Worm (Caenorhabditis elegans) whole organism, L3 larva: ENCODE data around the gene ubc-22.
A peak's percentile ranks its signal among the peaks of the same experiment; 100 is the strongest.

Experiments
- aly-2 ChIP-seq: fragments of 150-350 bp; optimal IDR thresholded peaks from 2 replicates; lab custom pipeline; 2014; ENCODE audit warnings: missing biosample characterization, missing genetic modification characterization
- ceh-16 ChIP-seq: sonication (generic microtip); optimal IDR thresholded peaks from 2 replicates; lab custom pipeline; 2017; ENCODE audit warnings: missing biosample characterization, missing genetic modification characterization
- ceh-28 ChIP-seq: fragments of 150-350 bp; optimal IDR thresholded peaks from 2 replicates; lab custom pipeline; 2014; ENCODE audit warnings: missing biosample characterization, missing genetic modification reagents, missing genetic modification characterization
- ceh-9 ChIP-seq: sonication (generic microtip); optimal IDR thresholded peaks from 2 replicates; lab custom pipeline; 2018; ENCODE audit warnings: missing biosample characterization, missing genetic modification characterization
- daf-12 ChIP-seq: fragments of 150-350 bp; optimal IDR thresholded peaks from 2 replicates; lab custom pipeline; 2014; ENCODE audit warnings: missing biosample characterization, missing genetic modification reagents, missing genetic modification characterization
- egl-27 ChIP-seq: sonication (generic microtip); optimal IDR thresholded peaks from 4 replicates; lab custom pipeline; 2017; ENCODE audit warnings: missing biosample characterization, missing genetic modification reagents, missing genetic modification characterization
- elt-1 ChIP-seq: fragments of 150-350 bp; optimal IDR thresholded peaks from 2 replicates; lab custom pipeline; 2014; ENCODE audit warnings: missing biosample characterization, missing genetic modification characterization
- elt-2 ChIP-seq: sonication (generic microtip); optimal IDR thresholded peaks from 2 replicates; lab custom pipeline; 2016; ENCODE audit warnings: missing genetic modification reagents, mild to moderate bottlenecking, missing genetic modification characterization, missing compliant biosample characterization
- elt-3 ChIP-seq, 3 experiments: fragments of 150-350 bp in 1 of 3; sonication (generic microtip) in 2 of 3; optimal IDR thresholded peaks; 2 replicates in 2 of 3; 4 replicates in 1 of 3; lab custom pipeline; 2014 to 2017; ENCODE audit warnings: missing biosample characterization in 3 of 3, missing genetic modification characterization in 3 of 3
- eor-1 ChIP-seq, 2 experiments: fragments of 150-350 bp; optimal IDR thresholded peaks; 2 replicates each; lab custom pipeline; 2014 to 2018; ENCODE audit warnings: missing biosample characterization in 2 of 2, missing genetic modification characterization in 2 of 2
- fkh-10 ChIP-seq: sonication (generic microtip); optimal IDR thresholded peaks from 2 replicates; lab custom pipeline; 2017; ENCODE audit warnings: missing biosample characterization, missing genetic modification reagents, missing genetic modification characterization
- fkh-2 ChIP-seq: fragments of 150-350 bp; optimal IDR thresholded peaks from 2 replicates; lab custom pipeline; 2014; ENCODE audit warnings: missing biosample characterization, missing genetic modification reagents, missing genetic modification characterization
- jun-1 ChIP-seq: fragments of 150-350 bp; optimal IDR thresholded peaks from 2 replicates; lab custom pipeline; 2014; ENCODE audit warnings: missing biosample characterization, missing genetic modification reagents, missing genetic modification characterization
- lin-15B ChIP-seq: fragments of 150-350 bp; optimal IDR thresholded peaks from 2 replicates; lab custom pipeline; 2014; ENCODE audit warnings: missing biosample characterization, missing genetic modification characterization
- mml-1 ChIP-seq: fragments of 150-350 bp; sonication (generic microtip); optimal IDR thresholded peaks from 3 replicates; lab custom pipeline; 2014; ENCODE audit warnings: missing biosample characterization, missing genetic modification characterization
- nhr-12 ChIP-seq: fragments of 150-350 bp; optimal IDR thresholded peaks from 2 replicates; lab custom pipeline; 2014; ENCODE audit warnings: missing biosample characterization, missing genetic modification characterization
- nhr-23 ChIP-seq: fragments of 150-350 bp; optimal IDR thresholded peaks from 2 replicates; lab custom pipeline; 2014; ENCODE audit warnings: missing biosample characterization, missing genetic modification reagents, missing genetic modification characterization
- nhr-237 ChIP-seq: fragments of 150-350 bp; optimal IDR thresholded peaks from 2 replicates; lab custom pipeline; 2014; ENCODE audit warnings: missing biosample characterization, missing genetic modification characterization
- nhr-25 ChIP-seq: sonication (generic microtip); optimal IDR thresholded peaks from 2 replicates; lab custom pipeline; 2017; ENCODE audit warnings: missing biosample characterization, missing genetic modification characterization
- nhr-43 ChIP-seq: sonication (generic microtip); optimal IDR thresholded peaks from 2 replicates; lab custom pipeline; 2016; ENCODE audit warnings: mild to moderate bottlenecking, missing genetic modification characterization, missing compliant biosample characterization; ENCODE audit not compliant: poor library complexity, severe bottlenecking
- nhr-67 ChIP-seq: fragments of 150-350 bp; optimal IDR thresholded peaks from 2 replicates; lab custom pipeline; 2014; ENCODE audit warnings: missing biosample characterization, missing genetic modification characterization
- pha-4 ChIP-seq: fragments of 150-350 bp; optimal IDR thresholded peaks from 2 replicates; lab custom pipeline; 2014; ENCODE audit warnings: missing biosample characterization, missing genetic modification reagents, missing genetic modification characterization
- tbx-2 ChIP-seq: sonication (generic microtip); optimal IDR thresholded peaks from 2 replicates; lab custom pipeline; 2016; ENCODE audit warnings: mild to moderate bottlenecking, missing genetic modification characterization, missing compliant biosample characterization
- unc-39 ChIP-seq: sonication (generic microtip); optimal IDR thresholded peaks from 4 replicates; lab custom pipeline; 2017; ENCODE audit warnings: missing biosample characterization, missing genetic modification characterization
- ztf-4 ChIP-seq: fragments of 150-350 bp; optimal IDR thresholded peaks from 2 replicates; lab custom pipeline; 2014; ENCODE audit warnings: missing biosample characterization, missing genetic modification characterization

ubc-22 gene

ce11 chrX:8875867-8876266, 6.9 kb upstream of the ubc-22 start:
- TF ChIP-seq fkh-10 (GFP tag; lab: Kevin White, UChicago) (no peak), nhr-25 (tag; lab: Kevin White, UChicago) (peak; percentile 50), ceh-28 (tag; lab: Kevin White, UChicago) (no peak), pha-4 (tag; lab: Kevin White, UChicago) (no peak), elt-1 (tag; lab: Kevin White, UChicago) (peak; percentile 72), elt-3 (tag; optimal IDR thresholded peaks at IDR 0.05; lab: Kevin White, UChicago) (no peak), unc-39 (no peak), nhr-12 (no peak)

ce11 chrX:8874748-8875147, 5.8 kb upstream of the ubc-22 start, which contains the start of gene C06E2.1:
C06E2.1 (minus strand) TSS chrX:8874848.
- TF ChIP-seq nhr-23 (tag; lab: Kevin White, UChicago) (no peak), elt-3 (tag; optimal IDR thresholded peaks at IDR 0.05; lab: Kevin White, UChicago) (no peak)

ce11 chrX:8866563-8866962, 2.4 kb downstream of the ubc-22 start, which contains the start of gene ins-9:
ins-9 (minus strand) TSS chrX:8866663.
- no peak for TF ChIP-seq pha-4 (tag; lab: Kevin White, UChicago)
- TF ChIP-seq fkh-2 (tag; lab: Kevin White, UChicago): no peak
- no peak for TF ChIP-seq jun-1 (tag; lab: Kevin White, UChicago)
- no peak for TF ChIP-seq nhr-237 (tag; lab: Kevin White, UChicago)
- TF ChIP-seq nhr-67 (tag; lab: Kevin White, UChicago): no peak
- no peak for TF ChIP-seq ztf-4 (tag; lab: Kevin White, UChicago)
- TF ChIP-seq, all 47 proteins: peak for 0

DNA sequence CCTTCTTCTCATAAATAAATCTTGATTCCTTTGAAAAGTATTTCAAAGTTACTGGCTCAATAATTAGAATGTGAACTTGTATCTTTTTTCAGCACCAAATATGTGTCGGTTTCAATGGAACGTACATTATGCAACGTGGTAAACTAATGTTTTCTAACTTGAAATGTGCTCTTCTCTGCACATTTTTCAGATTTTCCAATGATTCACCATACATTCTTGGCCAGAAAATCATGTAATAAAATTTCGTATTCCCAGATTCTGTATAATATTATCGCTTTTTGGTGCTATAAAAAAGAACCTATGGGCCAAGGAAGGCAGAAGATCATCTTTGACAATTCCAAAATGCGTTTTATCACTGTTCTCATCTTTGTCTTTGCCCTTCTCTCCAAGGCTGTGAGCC, 8.0 kb downstream of the ubc-22 start, which contains the start of gene C06E2.9:
Gene C06E2.9 (plus strand): TSS at position 301 of the 400 bp plus-strand sequence.
- no peak for TF ChIP-seq eor-1 (tag; optimal IDR thresholded peaks at IDR 0.05; lab: Kevin White, UChicago)
- TF ChIP-seq elt-1 (tag; lab: Kevin White, UChicago): peak; percentile 9

- TF ChIP-seq aly-2 (tag; lab: Kevin White, UChicago) (no peak), pha-4 (tag; lab: Kevin White, UChicago) (peak; percentile 15)
- TF ChIP-seq, all 47 proteins: peak for 1
Observed at ce11 chrX:8859538-8859937, 9.4 kb downstream of the ubc-22 start.

DNA sequence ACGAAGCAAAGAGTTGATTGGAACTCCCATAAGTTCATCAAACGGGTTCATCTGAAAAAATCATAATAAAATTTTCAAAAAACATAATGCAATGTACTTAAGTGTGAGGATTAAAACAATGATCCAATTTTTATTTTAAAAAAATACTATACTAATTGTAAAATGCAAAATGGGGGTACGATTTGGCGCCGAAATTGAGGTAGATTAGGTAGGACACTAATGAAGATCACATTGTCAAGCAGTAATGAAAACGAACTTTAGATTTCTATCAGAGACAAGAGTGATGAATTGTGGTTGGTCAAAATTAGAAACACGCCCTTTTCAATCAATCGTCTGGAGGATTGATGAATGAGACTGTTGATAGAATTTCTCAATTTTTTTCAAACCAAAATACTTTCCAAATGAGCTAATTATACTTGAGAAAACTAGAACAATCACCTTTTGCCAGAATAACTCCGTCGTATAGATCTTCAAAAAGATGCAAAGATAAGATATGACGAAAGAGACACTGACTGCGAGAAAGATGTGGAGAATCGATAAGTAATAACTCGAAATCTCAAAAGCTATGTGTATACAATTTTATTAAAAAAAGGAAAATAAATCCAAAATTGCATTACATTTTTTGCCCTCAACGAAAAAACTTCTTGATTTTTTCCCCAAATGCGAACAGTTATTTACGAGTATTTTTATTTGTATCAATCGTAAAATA, 10.9 kb downstream of the ubc-22 start, which contains the start of gene C06E2.5:
Gene C06E2.5 (minus strand): TSS at position 51 of the 709 bp plus-strand sequence.
- no peak for TF ChIP-seq fkh-10 (GFP tag; lab: Kevin White, UChicago)
- peak; percentile 95 for TF ChIP-seq elt-1 (tag; lab: Kevin White, UChicago)
- no peak for TF ChIP-seq mml-1 (tag; lab: Kevin White, UChicago)
- TF ChIP-seq ceh-28 (tag; lab: Kevin White, UChicago): no peak
- TF ChIP-seq nhr-23 (tag; lab: Kevin White, UChicago): peak; percentile 16
- TF ChIP-seq ceh-9 (tag; lab: Kevin White, UChicago): no peak
- no peak for TF ChIP-seq elt-3 (tag; optimal IDR thresholded peaks at IDR 0.05; lab: Kevin White, UChicago)
- TF ChIP-seq ceh-16: no peak
- TF ChIP-seq jun-1 (tag; lab: Kevin White, UChicago): no peak
- TF ChIP-seq daf-12 (tag; lab: Kevin White, UChicago): no peak
- no peak for TF ChIP-seq elt-2 (tag; lab: Kevin White, UChicago)
- TF ChIP-seq nhr-237 (tag; lab: Kevin White, UChicago): no peak

DNA sequence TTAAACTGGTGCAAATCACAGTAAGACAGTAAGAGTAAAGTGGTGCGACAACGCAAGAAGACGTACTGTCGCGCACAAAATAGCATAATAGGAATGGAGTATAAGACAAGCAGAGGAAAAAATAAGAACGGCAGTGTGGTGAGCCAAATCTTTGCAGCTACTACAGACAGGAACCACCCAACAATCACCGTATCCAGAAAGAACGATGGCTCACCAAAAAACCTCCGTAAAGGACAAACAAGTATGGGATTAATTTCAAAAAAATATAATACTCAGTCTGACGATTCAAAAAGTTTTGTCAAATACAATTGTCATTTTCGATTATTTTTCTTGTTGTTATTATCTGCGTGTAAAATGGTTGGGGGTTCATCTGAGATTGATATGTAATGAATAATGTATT, 14.6 kb downstream of the ubc-22 start:
- TF ChIP-seq tbx-2 (tag; lab: Kevin White, UChicago) (no peak), nhr-43 (tag; lab: Kevin White, UChicago) (no peak), aly-2 (tag; lab: Kevin White, UChicago) (no peak), egl-27 (tag; lab: Kevin White, UChicago) (no peak)

DNA sequence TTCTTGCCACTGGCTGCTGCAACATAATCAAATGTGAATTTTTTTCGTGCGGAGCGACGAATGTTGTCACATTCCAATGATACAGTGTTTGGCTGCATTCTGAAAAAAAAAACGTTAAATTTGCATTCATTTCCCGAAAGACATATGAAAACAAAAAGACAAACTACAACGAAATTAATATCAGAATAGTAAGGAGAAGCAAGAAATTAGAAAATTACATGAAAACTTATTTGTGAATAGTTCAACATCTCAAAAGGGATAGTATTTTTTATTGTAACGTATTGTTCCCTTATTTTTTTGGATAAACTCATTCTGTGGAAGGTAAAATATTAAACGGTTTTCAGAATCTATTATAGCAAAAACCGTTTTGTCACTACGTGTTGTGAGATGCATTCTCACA, 15.4 kb downstream of the ubc-22 start, which contains the start of gene sprp-4:
Gene sprp-4 (minus strand): TSS at position 101 of the 400 bp plus-strand sequence.
- no peak for TF ChIP-seq lin-15B (tag; lab: Kevin White, UChicago)
